Fruit fly (Drosophila melanogaster) whole organism, larva: ENCODE results near the gene CG12071.

Experiments used
- noc ChIP-seq: fragments of 200-800 bp; sonication (Bioruptor generic); optimal IDR thresholded peaks from 3 replicates; lab custom pipeline; 2019; ENCODE audit warnings: missing biosample characterization, mild to moderate bottlenecking, missing genetic modification characterization, moderate library complexity

CG12071 gene

dm6 chr3R:30862471-30862870 is 18.4 kb downstream of the CG12071 start:
- TF ChIP-seq noc (tag; lab: Kevin White, UChicago), result no peak

dm6 chr3R:30860561-30860928 is 20.3 kb downstream of the CG12071 start:
- no peak for TF ChIP-seq noc (tag; lab: Kevin White, UChicago)

dm6 chr3R:30859901-30860560 is 20.8 kb downstream of the CG12071 start:
- no peak for TF ChIP-seq noc (tag; lab: Kevin White, UChicago)

- TF ChIP-seq noc (tag; lab: Kevin White, UChicago), result no peak
These were observed 24.2 kb downstream of the CG12071 start for dm6 chr3R:30856596-30856995.

dm6 chr3R:30855176-30855575 is 25.7 kb downstream of the CG12071 start:
- no peak for TF ChIP-seq noc (tag; lab: Kevin White, UChicago)

- no peak for TF ChIP-seq noc (tag; lab: Kevin White, UChicago)
These were observed 28.9 kb downstream of the CG12071 start, which contains the start of gene tll for dm6 chr3R:30851843-30852365. tll (plus strand) TSS chr3R:30852315.

dm6 chr3R:30850460-30850859 is 30.4 kb downstream of the CG12071 start:
- TF ChIP-seq noc (tag; lab: Kevin White, UChicago), result no peak

dm6 chr3R:30849473-30850145 is 31.2 kb downstream of the CG12071 start:
- no peak for TF ChIP-seq noc (tag; lab: Kevin White, UChicago)

dm6 chr3R:30844436-30844835 is 36.4 kb downstream of the CG12071 start:
- TF ChIP-seq noc (tag; lab: Kevin White, UChicago), result no peak

- TF ChIP-seq noc (tag; lab: Kevin White, UChicago), result no peak
These were observed 37.1 kb downstream of the CG12071 start for dm6 chr3R:30843709-30844108.

dm6 chr3R:30842639-30843476 is 38.0 kb downstream of the CG12071 start:
- no peak for TF ChIP-seq noc (tag; lab: Kevin White, UChicago)

- TF ChIP-seq noc (tag; lab: Kevin White, UChicago), result no peak
These were observed 38.6 kb downstream of the CG12071 start for dm6 chr3R:30842199-30842598.

- TF ChIP-seq noc (tag; lab: Kevin White, UChicago), result no peak
These were observed 40.1 kb downstream of the CG12071 start for dm6 chr3R:30840741-30841140.

dm6 chr3R:30833078-30833477 is 47.7 kb downstream of the CG12071 start:
- no peak for TF ChIP-seq noc (tag; lab: Kevin White, UChicago)

dm6 chr3R:30832130-30832529 is 48.7 kb downstream of the CG12071 start:
- TF ChIP-seq noc (tag; lab: Kevin White, UChicago), result no peak

dm6 chr3R:30828433-30829034 is 52.3 kb downstream of the CG12071 start:
- no peak for TF ChIP-seq noc (tag; lab: Kevin White, UChicago)
